Worm (Caenorhabditis elegans): Measurements from ENCODE around the gene srp-1.

Gene srp-1

DNA sequence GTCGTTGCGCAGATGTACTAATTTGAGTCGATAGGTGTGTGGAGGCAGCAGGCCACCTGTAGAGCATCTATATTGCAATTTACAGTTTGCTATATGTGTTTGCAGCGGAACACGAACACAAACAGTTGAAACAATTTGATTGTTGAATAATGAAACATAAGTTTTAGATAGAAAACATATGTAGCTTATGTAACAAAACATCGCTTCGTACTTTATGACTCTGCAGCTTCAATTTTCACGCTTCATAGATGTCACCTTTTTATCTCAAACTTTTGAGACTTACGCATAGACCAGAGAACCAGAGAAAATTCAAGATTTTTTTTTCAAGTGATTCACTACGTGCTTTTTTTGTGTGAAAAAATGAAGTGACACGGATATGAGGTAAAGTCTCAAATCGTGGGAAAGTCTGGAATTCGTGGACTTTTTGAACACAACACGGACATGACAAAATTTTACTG, 29.2 kb upstream of the srp-1 start, which contains the start of gene fbxb-72:
fbxb-72 (minus strand) TSS at position 58 of the 458 bp plus-strand sequence.
- TF ChIP-seq nhr-23 (tag; optimal IDR thresholded peaks at IDR 0.05), result peak; percentile 78
- peak; percentile 66 for TF ChIP-seq ztf-4 (tag; optimal IDR thresholded peaks at IDR 0.05)
- TF ChIP-seq mml-1 (tag; optimal IDR thresholded peaks at IDR 0.05), result no peak
- TF ChIP-seq lin-39 (tag; optimal IDR thresholded peaks at IDR 0.05), result peak; percentile 37
- TF ChIP-seq fos-1 (tag; optimal IDR thresholded peaks at IDR 0.05), result no peak
- TF ChIP-seq nhr-77 (tag; optimal IDR thresholded peaks at IDR 0.05), result peak; percentile 51
- no peak for TF ChIP-seq mdl-1 (tag; optimal IDR thresholded peaks at IDR 0.05)
- peak; percentile 2 for TF ChIP-seq nhr-11 (tag; optimal IDR thresholded peaks at IDR 0.05)
- no peak for TF ChIP-seq ceh-28 (tag; optimal IDR thresholded peaks at IDR 0.05)
- peak; percentile 36 for TF ChIP-seq nhr-28 (tag; optimal IDR thresholded peaks at IDR 0.05)
- peak; percentile 76 for TF ChIP-seq elt-2 (tag; optimal IDR thresholded peaks at IDR 0.05)
- TF ChIP-seq hmg-11 (tag; optimal IDR thresholded peaks at IDR 0.05), result no peak
- TF ChIP-seq nhr-67 (tag; optimal IDR thresholded peaks at IDR 0.05), result peak; percentile 14
- peak; percentile 59 for TF ChIP-seq jun-1 (tag; optimal IDR thresholded peaks at IDR 0.05)
- peak; percentile 24 for TF ChIP-seq R02D3.7 (tag; optimal IDR thresholded peaks at IDR 0.05)
- no peak for TF ChIP-seq fkh-10 (GFP tag; optimal IDR thresholded peaks at IDR 0.05)
- TF ChIP-seq skn-1 (tag; optimal IDR thresholded peaks at IDR 0.05), result peak; percentile 94
- TF ChIP-seq ama-1 (optimal IDR thresholded peaks at IDR 0.05), result peak; percentile 99
- TF ChIP-seq tbx-2 (tag; optimal IDR thresholded peaks at IDR 0.05), result peak; percentile 85
- peak; percentile 49 for TF ChIP-seq lsy-12 (tag; optimal IDR thresholded peaks at IDR 0.05)
- peak; percentile 97 for TF ChIP-seq nhr-43 (tag; optimal IDR thresholded peaks at IDR 0.05; ENCODE audit: poor library complexity, severe bottlenecking)
- peak; percentile 3 for TF ChIP-seq nhr-25 (tag; optimal IDR thresholded peaks at IDR 0.05)
- no peak for TF ChIP-seq ceh-16 (tag; optimal IDR thresholded peaks at IDR 0.05)
- peak; percentile 94 for TF ChIP-seq pqm-1 (tag; optimal IDR thresholded peaks at IDR 0.05)
- TF ChIP-seq aly-2 (tag; optimal IDR thresholded peaks at IDR 0.05), result peak; percentile 93
- TF ChIP-seq zag-1 (tag; optimal IDR thresholded peaks at IDR 0.05), result no peak
- TF ChIP-seq nfya-1 (tag; optimal IDR thresholded peaks at IDR 0.05; ENCODE audit: insufficient read depth), result peak; percentile 68
- TF ChIP-seq elt-3 (tag; optimal IDR thresholded peaks at IDR 0.05), result peak in 1 of 3 experiments; percentile 4
- no peak for TF ChIP-seq ceh-82 (tag; optimal IDR thresholded peaks at IDR 0.05)
- peak; percentile 55 for TF ChIP-seq pha-4 (tag; optimal IDR thresholded peaks at IDR 0.05)
- peak; percentile 43 for TF ChIP-seq nhr-76 (tag; optimal IDR thresholded peaks at IDR 0.05)

DNA sequence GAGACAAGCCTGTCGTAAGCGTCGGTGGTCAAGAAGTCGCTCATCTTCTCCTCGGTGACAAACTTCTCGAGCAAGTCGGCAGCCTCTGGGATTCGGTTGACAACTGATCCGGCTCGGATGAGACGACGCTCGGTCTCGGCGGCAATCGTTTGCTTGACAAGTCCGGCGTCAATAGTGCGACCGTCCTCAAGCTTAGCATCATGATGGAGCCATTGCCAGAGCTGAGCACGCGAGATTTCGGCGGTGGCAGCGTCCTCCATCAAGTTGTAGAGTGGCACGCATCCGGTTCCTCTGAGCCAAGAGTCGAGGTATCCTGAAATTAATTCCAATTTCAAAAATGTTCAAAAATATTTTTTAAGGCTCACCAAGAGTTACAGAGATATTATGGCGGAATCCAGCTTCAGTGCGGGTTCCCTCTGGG, 28.6 kb upstream of the srp-1 start:
- TF ChIP-seq skn-1 (tag; optimal IDR thresholded peaks at IDR 0.05) (peak; percentile 8), ama-1 (optimal IDR thresholded peaks at IDR 0.05) (peak; percentile 97), lin-15B (tag; optimal IDR thresholded peaks at IDR 0.05) (no peak), ztf-11 (tag; optimal IDR thresholded peaks at IDR 0.05) (no peak)

ce11 chrV:724946-725806, 27.9 kb upstream of the srp-1 start:
- TF ChIP-seq pha-4 (tag; optimal IDR thresholded peaks at IDR 0.05), result peak; percentile 27
- TF ChIP-seq ama-1 (optimal IDR thresholded peaks at IDR 0.05), result peak; percentile 92
- TF ChIP-seq lin-39 (tag; optimal IDR thresholded peaks at IDR 0.05), result peak; percentile 39
- no peak for TF ChIP-seq elt-3 (tag; optimal IDR thresholded peaks at IDR 0.05)
- peak; percentile 58 for TF ChIP-seq nhr-43 (tag; optimal IDR thresholded peaks at IDR 0.05; ENCODE audit: poor library complexity, severe bottlenecking)
- no peak for TF ChIP-seq nhr-67 (tag; optimal IDR thresholded peaks at IDR 0.05)
- peak; percentile 12 for TF ChIP-seq nhr-25 (tag; optimal IDR thresholded peaks at IDR 0.05)

DNA sequence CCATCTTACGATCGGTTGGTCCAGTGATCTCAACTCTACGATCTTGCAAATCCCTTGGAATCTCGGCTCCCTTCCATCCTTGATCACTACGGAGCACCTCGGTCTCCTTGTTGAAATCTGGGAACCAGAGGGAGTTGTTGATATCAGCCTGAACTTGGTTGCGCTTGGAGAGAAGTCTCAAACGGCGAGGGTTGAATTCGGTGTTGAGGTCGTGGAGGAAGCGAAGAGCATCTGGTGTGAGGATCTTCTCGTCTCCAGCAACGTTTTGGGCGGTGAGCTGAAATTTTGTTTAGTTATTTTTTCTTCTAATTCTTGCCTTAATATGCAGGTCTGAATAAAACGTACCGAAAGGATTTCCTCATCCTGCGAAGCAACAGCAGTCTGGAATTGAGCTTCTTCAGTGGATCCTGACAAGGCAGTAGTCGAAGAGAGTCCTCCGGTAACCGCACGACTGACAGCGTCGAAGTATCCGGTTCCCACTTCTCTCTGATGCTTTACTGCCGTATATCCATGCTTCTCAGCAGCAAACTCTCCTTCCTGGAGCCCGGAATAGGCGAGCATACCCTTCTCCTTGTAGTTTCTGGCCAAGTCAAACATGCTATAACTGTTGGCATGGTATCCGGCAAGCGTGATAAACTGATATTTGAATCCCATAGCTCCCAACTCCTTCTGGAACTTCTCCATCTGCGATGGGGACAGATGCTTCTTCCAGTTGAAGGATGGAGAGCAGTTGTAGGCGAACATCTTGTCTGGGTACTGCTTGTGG, 27.1 kb upstream of the srp-1 start:
- TF ChIP-seq ceh-16 (tag; optimal IDR thresholded peaks at IDR 0.05), result no peak
- peak; percentile 24 for TF ChIP-seq nhr-43 (tag; optimal IDR thresholded peaks at IDR 0.05; ENCODE audit: poor library complexity, severe bottlenecking)
- peak in 1 of 3 experiments; percentile 53 for TF ChIP-seq elt-3 (tag; optimal IDR thresholded peaks at IDR 0.05)
- peak; percentile 2 for TF ChIP-seq nhr-25 (tag; optimal IDR thresholded peaks at IDR 0.05)
- TF ChIP-seq lin-39 (tag; optimal IDR thresholded peaks at IDR 0.05), result peak; percentile 38
- peak; percentile 18 for TF ChIP-seq nfya-1 (tag; optimal IDR thresholded peaks at IDR 0.05; ENCODE audit: insufficient read depth)
- no peak for TF ChIP-seq mml-1 (tag; optimal IDR thresholded peaks at IDR 0.05)
- TF ChIP-seq nhr-23 (tag; optimal IDR thresholded peaks at IDR 0.05), result peak; percentile 5
- TF ChIP-seq ama-1 (optimal IDR thresholded peaks at IDR 0.05), result peak; percentile 82
- no peak for TF ChIP-seq lsy-12 (tag; optimal IDR thresholded peaks at IDR 0.05)

All from whole organism, L3 larva.